Fruit fly (Drosophila melanogaster) whole organism, embryonic: Measurements from ENCODE around the gene D1.

Experiments used
- BEAF-32 ChIP-seq: fragments of 200-800 bp; sonication (Bioruptor generic); optimal IDR thresholded peaks from 3 replicates; lab custom pipeline; 2017; ENCODE audit warnings: missing biosample characterization, missing genetic modification characterization, mild to moderate bottlenecking, moderate library complexity, missing genetic modification reagents
- CG10543 ChIP-seq: fragments of 200-800 bp; sonication (Bioruptor generic); optimal IDR thresholded peaks from 3 replicates; lab custom pipeline; 2017; ENCODE audit warnings: missing biosample characterization, mild to moderate bottlenecking, missing genetic modification characterization, moderate library complexity
- CG11696 ChIP-seq: fragments of 200-800 bp; sonication (Bioruptor generic); IDR thresholded peaks from 2 replicates; pipeline ENCODE4 v1.3.6; 2022; ENCODE audit warnings: missing biosample characterization, missing genetic modification characterization
- CG12104 ChIP-seq: fragments of 200-800 bp; sonication (Bioruptor generic); optimal IDR thresholded peaks from 3 replicates; lab custom pipeline; 2016; ENCODE audit warnings: missing biosample characterization, missing genetic modification characterization
- CG12391 ChIP-seq: fragments of 200-800 bp; sonication (Bioruptor generic); optimal IDR thresholded peaks from 3 replicates; lab custom pipeline; 2018; ENCODE audit warnings: missing biosample characterization, mild to moderate bottlenecking, missing genetic modification characterization, moderate library complexity
- CG12659 ChIP-seq: fragments of 200-800 bp; sonication (Bioruptor generic); optimal IDR thresholded peaks from 3 replicates; lab custom pipeline; 2017; ENCODE audit warnings: mild to moderate bottlenecking, missing biosample characterization, missing genetic modification reagents, missing genetic modification characterization
- CG14965 ChIP-seq: fragments of 200-800 bp; sonication (Bioruptor generic); optimal IDR thresholded peaks from 2 replicates; lab custom pipeline; 2016; ENCODE audit warnings: missing biosample characterization, missing genetic modification characterization, borderline replicate concordance
- CG15479 ChIP-seq: fragments of 200-800 bp; sonication (Bioruptor generic); optimal IDR thresholded peaks from 3 replicates; lab custom pipeline; 2019; ENCODE audit warnings: missing biosample characterization, mild to moderate bottlenecking, missing genetic modification characterization, moderate library complexity
- CG17186 ChIP-seq: fragments of 200-800 bp; sonication (Bioruptor generic); optimal IDR thresholded peaks from 3 replicates; lab custom pipeline; 2017; ENCODE audit warnings: missing biosample characterization, missing genetic modification reagents, missing genetic modification characterization
- CG17359 ChIP-seq: fragments of 200-800 bp; sonication (Bioruptor generic); optimal IDR thresholded peaks from 3 replicates; lab custom pipeline; 2018; ENCODE audit warnings: missing biosample characterization, mild to moderate bottlenecking, missing genetic modification characterization, moderate library complexity
- CG1792 ChIP-seq: fragments of 200-800 bp; sonication (Bioruptor generic); optimal IDR thresholded peaks from 2 replicates; lab custom pipeline; 2016; ENCODE audit warnings: missing biosample characterization, missing genetic modification characterization
- CG18262 ChIP-seq: fragments of 200-800 bp; optimal IDR thresholded peaks from 3 replicates; lab custom pipeline; 2019; ENCODE audit warnings: missing biosample characterization, mild to moderate bottlenecking, missing genetic modification characterization, moderate library complexity
- CG18599 ChIP-seq: fragments of 200-800 bp; sonication (Bioruptor generic); optimal IDR thresholded peaks from 3 replicates; lab custom pipeline; 2017; ENCODE audit warnings: missing biosample characterization, missing genetic modification characterization, mild to moderate bottlenecking, moderate library complexity, missing genetic modification reagents
- CG2120 ChIP-seq: fragments of 200-800 bp; sonication (Bioruptor generic); optimal IDR thresholded peaks from 3 replicates; lab custom pipeline; 2016; ENCODE audit warnings: missing biosample characterization, missing genetic modification characterization
- CG2678 ChIP-seq: fragments of 200-800 bp; sonication (Bioruptor generic); optimal IDR thresholded peaks from 3 replicates; lab custom pipeline; 2019; ENCODE audit warnings: missing biosample characterization, mild to moderate bottlenecking, missing genetic modification characterization, moderate library complexity
- CG30403 ChIP-seq: fragments of 200-800 bp; sonication (Bioruptor generic); optimal IDR thresholded peaks from 3 replicates; lab custom pipeline; 2016; ENCODE audit warnings: missing biosample characterization, missing genetic modification characterization
- CG31441 ChIP-seq: fragments of 200-800 bp; sonication (Bioruptor generic); IDR thresholded peaks from 2 replicates; pipeline ENCODE4 v1.3.6; 2022; ENCODE audit warnings: missing biosample characterization, missing genetic modification characterization
- CG32532 ChIP-seq: fragments of 200-800 bp; sonication (Bioruptor generic); IDR thresholded peaks from 2 replicates; pipeline ENCODE4 v1.3.6; 2022; ENCODE audit warnings: missing biosample characterization, missing genetic modification characterization
- CG32767 ChIP-seq: fragments of 200-800 bp; sonication (Bioruptor generic); IDR thresholded peaks from 2 replicates; pipeline ENCODE4 v1.3.6; 2022; ENCODE audit warnings: missing biosample characterization, missing genetic modification characterization
- CG4820 ChIP-seq: fragments of 200-800 bp; sonication (Bioruptor generic); optimal IDR thresholded peaks from 3 replicates; lab custom pipeline; 2016; ENCODE audit warnings: missing biosample characterization, missing genetic modification characterization
- CG6254 ChIP-seq: fragments of 200-800 bp; sonication (Bioruptor generic); optimal IDR thresholded peaks from 3 replicates; lab custom pipeline; 2017; ENCODE audit warnings: mild to moderate bottlenecking, missing biosample characterization, missing genetic modification reagents, missing genetic modification characterization
- CG8388 ChIP-seq: fragments of 200-800 bp; sonication (Bioruptor generic); optimal IDR thresholded peaks from 2 replicates; lab custom pipeline; 2019; ENCODE audit warnings: missing biosample characterization, mild to moderate bottlenecking, missing genetic modification characterization, moderate library complexity
- CG8924 ChIP-seq: fragments of 200-800 bp; optimal IDR thresholded peaks from 3 replicates; lab custom pipeline; 2019; ENCODE audit warnings: missing biosample characterization, mild to moderate bottlenecking, missing genetic modification characterization, moderate library complexity
- CG9797 ChIP-seq: fragments of 200-800 bp; sonication (Bioruptor generic); optimal IDR thresholded peaks from 3 replicates; lab custom pipeline; 2018; ENCODE audit warnings: missing biosample characterization, mild to moderate bottlenecking, missing genetic modification characterization
- CG9817 ChIP-seq: fragments of 200-800 bp; sonication (Bioruptor generic); optimal IDR thresholded peaks from 2 replicates; lab custom pipeline; 2018; ENCODE audit warnings: missing biosample characterization, mild to moderate bottlenecking, missing genetic modification characterization, moderate library complexity
- Chrac-16 ChIP-seq: fragments of 200-800 bp; sonication (Bioruptor generic); optimal IDR thresholded peaks from 3 replicates; lab custom pipeline; 2016; ENCODE audit warnings: missing biosample characterization, missing genetic modification characterization
- D19A ChIP-seq: fragments of 200-800 bp; optimal IDR thresholded peaks from 3 replicates; lab custom pipeline; 2019; ENCODE audit warnings: missing biosample characterization, mild to moderate bottlenecking, missing genetic modification characterization, moderate library complexity
- Drgx ChIP-seq: fragments of 200-800 bp; sonication (Bioruptor generic); IDR thresholded peaks from 2 replicates; pipeline ENCODE4 v1.3.6; 2022; ENCODE audit warnings: missing biosample characterization, missing genetic modification characterization
- E2f1 ChIP-seq: fragments of 200-800 bp; sonication (Bioruptor generic); IDR thresholded peaks from 2 replicates; pipeline ENCODE4 v1.3.6; 2022; ENCODE audit warnings: missing biosample characterization, missing genetic modification characterization
- Max ChIP-seq: fragments of 200-800 bp; sonication (Bioruptor generic); optimal IDR thresholded peaks from 2 replicates; lab custom pipeline; 2016; ENCODE audit warnings: missing biosample characterization, mild to moderate bottlenecking, missing genetic modification characterization
- Med ChIP-seq: fragments of 200-800 bp; sonication (Bioruptor generic); peaks from one replicate; lab custom pipeline; 2016; ENCODE audit warnings: missing biosample characterization, missing genetic modification characterization, mild to moderate bottlenecking, inconsistent platforms, moderate library complexity
- NC2β ChIP-seq: fragments of 200-800 bp; sonication (Bioruptor generic); optimal IDR thresholded peaks from 2 replicates; lab custom pipeline; 2016; ENCODE audit warnings: missing biosample characterization, missing genetic modification characterization
- Sox100B ChIP-seq: fragments of 200-800 bp; sonication (Bioruptor generic); optimal IDR thresholded peaks from 3 replicates; lab custom pipeline; 2018; ENCODE audit warnings: missing biosample characterization, mild to moderate bottlenecking, missing genetic modification characterization
- ap ChIP-seq: fragments of 200-800 bp; sonication (Bioruptor generic); IDR thresholded peaks from 2 replicates; pipeline ENCODE4 v1.3.6; 2022; ENCODE audit warnings: missing biosample characterization, missing genetic modification characterization
- da ChIP-seq: fragments of 200-800 bp; sonication (Bioruptor generic); optimal IDR thresholded peaks from 2 replicates; lab custom pipeline; 2016; ENCODE audit warnings: missing biosample characterization, missing genetic modification characterization
- dmrt11E ChIP-seq: fragments of 200-800 bp; sonication (Bioruptor generic); optimal IDR thresholded peaks from 3 replicates; lab custom pipeline; 2018; ENCODE audit warnings: missing biosample characterization, mild to moderate bottlenecking, missing genetic modification characterization, moderate library complexity
- dmrt99B ChIP-seq: fragments of 200-800 bp; sonication (Bioruptor generic); optimal IDR thresholded peaks from 2 replicates; lab custom pipeline; 2018; ENCODE audit warnings: missing biosample characterization, mild to moderate bottlenecking, missing genetic modification characterization, moderate library complexity
- esg ChIP-seq: fragments of 200-800 bp; sonication (Bioruptor generic); conservative IDR thresholded peaks from 2 replicates; pipeline ENCODE4 v1.3.6; 2022; ENCODE audit warnings: missing biosample characterization, missing genetic modification characterization
- ewg ChIP-seq: fragments of 200-800 bp; sonication (Bioruptor generic); optimal IDR thresholded peaks from 3 replicates; lab custom pipeline; 2017; ENCODE audit warnings: mild to moderate bottlenecking, missing biosample characterization, missing genetic modification reagents, missing genetic modification characterization
- fd64A ChIP-seq: fragments of 200-800 bp; sonication (Bioruptor generic); optimal IDR thresholded peaks from 3 replicates; lab custom pipeline; 2018; ENCODE audit warnings: missing biosample characterization, mild to moderate bottlenecking, missing genetic modification characterization
- ind ChIP-seq: fragments of 200-800 bp; sonication (Bioruptor generic); optimal IDR thresholded peaks from 3 replicates; lab custom pipeline; 2016; ENCODE audit warnings: missing biosample characterization, missing genetic modification characterization
- inv ChIP-seq: fragments of 200-800 bp; sonication (Bioruptor generic); IDR thresholded peaks from 2 replicates; pipeline ENCODE4 v1.3.6; 2022; ENCODE audit warnings: missing biosample characterization, missing genetic modification characterization; ENCODE audit not compliant: partially characterized antibody
- lola ChIP-seq, 3 experiments: fragments of >200 bp in 2 of 3; fragments of 200-800 bp in 1 of 3; sonication (Bioruptor generic) in 1 of 3; optimal IDR thresholded peaks; 2 replicates each; lab custom pipeline; 2017 to 2019; ENCODE audit warnings: missing biosample characterization in 3 of 3, missing genetic modification characterization in 3 of 3, mild to moderate bottlenecking in 1 of 3, moderate library complexity in 1 of 3
- maf-S ChIP-seq: fragments of 200-800 bp; sonication (Bioruptor generic); optimal IDR thresholded peaks from 2 replicates; lab custom pipeline; 2016; ENCODE audit warnings: missing biosample characterization, missing genetic modification characterization
- sisA ChIP-seq: fragments of 200-800 bp; sonication (Bioruptor generic); IDR thresholded peaks from 2 replicates; pipeline ENCODE4 v1.3.6; 2022; ENCODE audit warnings: missing biosample characterization, missing genetic modification characterization
- sob ChIP-seq: fragments of 200-800 bp; sonication (Bioruptor generic); IDR thresholded peaks from 2 replicates; pipeline ENCODE4 v1.3.6; 2022; ENCODE audit warnings: missing biosample characterization, missing genetic modification characterization
- sqz ChIP-seq: fragments of 200-800 bp; sonication (Bioruptor generic); optimal IDR thresholded peaks from 3 replicates; lab custom pipeline; 2018; ENCODE audit warnings: missing biosample characterization, mild to moderate bottlenecking, missing genetic modification characterization
- trem ChIP-seq: fragments of 200-800 bp; optimal IDR thresholded peaks from 3 replicates; lab custom pipeline; 2019; ENCODE audit warnings: missing biosample characterization, mild to moderate bottlenecking, missing genetic modification characterization, moderate library complexity

D1 gene

DNA sequence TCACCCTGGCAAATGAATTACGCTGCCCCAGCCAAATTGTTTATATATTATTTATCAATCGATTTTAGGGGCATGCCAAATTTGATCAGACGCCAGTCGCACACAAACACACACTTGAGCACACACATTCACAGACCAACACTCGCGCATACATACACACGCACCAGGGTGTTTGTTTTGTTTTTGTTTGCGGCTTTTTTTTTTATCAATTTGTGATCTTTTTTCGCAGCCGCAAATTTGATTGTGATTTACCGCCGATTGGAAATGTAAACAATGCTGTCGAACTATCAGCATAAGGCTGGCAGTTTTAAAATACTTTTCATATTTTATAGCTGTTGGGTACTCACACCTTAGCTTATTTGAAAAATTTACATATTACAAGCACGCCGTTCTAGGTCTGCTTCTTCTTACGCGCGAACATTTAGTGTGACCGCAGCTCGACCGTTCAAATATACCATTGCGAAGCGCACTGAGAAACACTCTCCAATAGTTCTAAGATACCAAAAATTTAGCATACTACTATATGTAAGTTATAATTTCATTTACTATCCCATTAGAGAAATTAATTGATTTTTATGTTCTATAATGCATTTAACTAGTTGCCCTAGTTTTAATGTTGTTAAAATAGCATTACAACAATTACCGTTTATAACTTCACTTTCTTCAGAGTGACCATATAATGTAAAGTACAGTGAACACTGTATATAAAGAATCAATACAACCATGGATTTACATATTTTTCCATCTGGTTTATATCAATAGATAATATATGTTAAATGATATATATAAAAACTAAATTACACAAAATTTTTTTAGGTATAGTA lies 3.0 kb downstream of the D1 start, which contains the start of gene pum (continued):
- TF ChIP-seq sisA (GFP tag; lab: Robert Waterston, UW) (peak; percentile 39; the same call in 1 of the 2 replicates), CG17186 (GFP tag; lab: Kevin White, UChicago) (peak; percentile 75), Med (GFP tag; lab: Kevin White, UChicago) (peak; percentile 59), CG9797 (GFP tag; lab: Kevin White, UChicago) (peak; percentile 93), CG31441 (GFP tag; lab: Robert Waterston, UW) (peak; percentile 64), sob (0 out of 2 replicates have a peak, but pooled peaks have one; percentile 4), CG32767 (GFP tag; lab: Robert Waterston, UW) (peak; percentile 6; the same call in 1 of the 2 replicates), ind (peak; percentile 13), CG18599 (GFP tag; lab: Kevin White, UChicago) (peak; percentile 9), CG9817 (tag; lab: Kevin White, UChicago) (peak; percentile 20), CG12104 (GFP tag; lab: Kevin White, UChicago) (peak; percentile 37), CG18262 (tag; lab: Kevin White, UChicago) (peak; percentile 67), CG2678 (tag; lab: Kevin White, UChicago) (peak; percentile 64), CG17359 (tag; lab: Kevin White, UChicago) (peak; percentile 32), CG8388 (GFP tag; lab: Kevin White, UChicago) (peak; percentile 24), CG4820 (GFP tag; lab: Kevin White, UChicago) (no peak), lola (GFP tag; optimal IDR thresholded peaks at IDR 0.05; lab: Kevin White, UChicago) (peak in 1 of 3 experiments; percentile 57), CG1792 (GFP tag; lab: Kevin White, UChicago) (no peak), CG10543 (GFP tag; lab: Kevin White, UChicago) (no peak), esg (GFP tag; lab: Robert Waterston, UW) (peak; percentile 41), fd64A (GFP tag; lab: Kevin White, UChicago) (no peak), BEAF-32 (GFP tag; lab: Kevin White, UChicago) (peak; percentile 44), E2f1 (GFP tag; lab: Robert Waterston, UW) (peak; percentile 38; the same call in 1 of the 2 replicates), maf-S (no peak), CG12391 (peak; percentile 57), Max (GFP tag; lab: Kevin White, UChicago) (peak; percentile 44), da (GFP tag; lab: Kevin White, UChicago) (no peak), CG14965 (no peak), Sox100B (GFP tag; lab: Kevin White, UChicago) (peak; percentile 37), sqz (GFP tag; lab: Kevin White, UChicago) (peak; percentile 95), CG11696 (GFP tag; lab: Robert Waterston, UW) (no peak), CG8924 (tag; lab: Kevin White, UChicago) (peak; percentile 75), D19A (tag; lab: Kevin White, UChicago) (peak; percentile 25), CG15479 (GFP tag; lab: Kevin White, UChicago) (no peak), Chrac-16 (GFP tag; lab: Kevin White, UChicago) (peak; percentile 22), inv (no peak), ap (GFP tag; lab: Robert Waterston, UW) (peak; percentile 27; the same call in 1 of the 2 replicates), CG30403 (GFP tag; lab: Kevin White, UChicago) (peak; percentile 52), CG12659 (GFP tag; lab: Kevin White, UChicago) (peak; percentile 49), CG32532 (GFP tag; lab: Robert Waterston, UW) (peak; percentile 65), Drgx (GFP tag; lab: Robert Waterston, UW) (no peak), dmrt11E (tag; lab: Kevin White, UChicago) (peak; percentile 41), trem (tag; lab: Kevin White, UChicago) (peak; percentile 85), CG2120 (GFP tag; lab: Kevin White, UChicago) (peak; percentile 46), dmrt99B (tag; lab: Kevin White, UChicago) (peak; percentile 43), NC2β (peak; percentile 10), ewg (GFP tag; lab: Kevin White, UChicago) (peak; percentile 63), CG6254 (GFP tag; lab: Kevin White, UChicago) (no peak)
